Worm (Caenorhabditis elegans) whole organism, young adult: Measurements from ENCODE around the gene mpk-2.

Experiments
- B0019.2 ChIP-seq: fragments of 200-800 bp; sonication (Bioruptor generic); conservative IDR thresholded peaks from 2 replicates; pipeline ENCODE4 v1.3.6; 2022; ENCODE audit warnings: missing genetic modification reagents, missing genetic modification characterization, missing compliant biosample characterization
- B0035.1 ChIP-seq: sonication (generic microtip); optimal IDR thresholded peaks from 2 replicates; lab custom pipeline; 2016; ENCODE audit warnings: missing genetic modification characterization, mild to moderate bottlenecking, missing compliant biosample characterization, missing genotype, missing genetic modification reagents
- B0336.3 ChIP-seq: fragments of 200-800 bp; sonication (Bioruptor generic); IDR thresholded peaks from 2 replicates; pipeline ENCODE4 v1.3.6; 2022; ENCODE audit warnings: missing genetic modification characterization, missing compliant biosample characterization
- C06A6.2 ChIP-seq: fragments of 200-800 bp; sonication (Bioruptor generic); conservative IDR thresholded peaks from 2 replicates; pipeline ENCODE4 v1.3.6; 2022; ENCODE audit warnings: missing genetic modification characterization, missing compliant biosample characterization
- C17E4.6 ChIP-seq: fragments of 200-800 bp; sonication (Bioruptor generic); IDR thresholded peaks from 2 replicates; pipeline ENCODE4 v1.3.6; 2022; ENCODE audit warnings: missing genetic modification reagents, missing genetic modification characterization, missing compliant biosample characterization
- D2030.7 ChIP-seq: fragments of 200-800 bp; sonication (Bioruptor generic); IDR thresholded peaks from 2 replicates; pipeline ENCODE4 v1.3.6; 2022; ENCODE audit warnings: missing genetic modification reagents, missing genetic modification characterization, missing compliant biosample characterization
- F39B2.1 ChIP-seq: fragments of 200-800 bp; sonication (Bioruptor generic); IDR thresholded peaks from 2 replicates; pipeline ENCODE4 v1.3.6; 2022; ENCODE audit warnings: missing genetic modification reagents, missing genetic modification characterization, missing compliant biosample characterization
- F55B11.4 ChIP-seq: sonication (generic microtip); optimal IDR thresholded peaks from 2 replicates; lab custom pipeline; 2016; ENCODE audit warnings: missing compliant biosample characterization, missing genetic modification characterization, borderline replicate concordance; ENCODE audit not compliant: insufficient read depth
- F57C9.4 ChIP-seq: sonication (generic microtip); optimal IDR thresholded peaks from 2 replicates; lab custom pipeline; 2017; ENCODE audit warnings: mild to moderate bottlenecking, missing genetic modification characterization, missing compliant biosample characterization
- K12H6.12 ChIP-seq: fragments of 200-800 bp; sonication (Bioruptor generic); optimal IDR thresholded peaks from 2 replicates; lab custom pipeline; 2018; ENCODE audit warnings: mild to moderate bottlenecking, missing genetic modification characterization, missing compliant biosample characterization
- Y56A3A.18 ChIP-seq: fragments of 200-800 bp; sonication (Bioruptor generic); IDR thresholded peaks from 2 replicates; pipeline ENCODE4 v1.3.6; 2022; ENCODE audit warnings: missing genetic modification reagents, missing genetic modification characterization, missing compliant biosample characterization
- ZK185.1 ChIP-seq: sonication (generic microtip); optimal IDR thresholded peaks from 2 replicates; lab custom pipeline; 2016; ENCODE audit warnings: mild to moderate bottlenecking, missing genetic modification characterization, missing compliant biosample characterization; ENCODE audit not compliant: poor library complexity, severe bottlenecking
- akir-1 ChIP-seq: fragments of 200-800 bp; sonication (Bioruptor generic); optimal IDR thresholded peaks from 2 replicates; lab custom pipeline; 2018; ENCODE audit warnings: mild to moderate bottlenecking, missing genetic modification characterization, moderate library complexity, missing compliant biosample characterization
- aptf-3 ChIP-seq: fragments of 200-800 bp; sonication (Bioruptor generic); IDR thresholded peaks from 2 replicates; pipeline ENCODE4 v1.3.6; 2022; ENCODE audit warnings: missing genetic modification characterization, missing compliant biosample characterization
- attf-6 ChIP-seq: fragments of 200-800 bp; sonication (Bioruptor generic); IDR thresholded peaks from 2 replicates; pipeline ENCODE4 v1.3.6; 2022; ENCODE audit warnings: missing genetic modification reagents, missing genetic modification characterization, missing compliant biosample characterization
- ccch-3 ChIP-seq: fragments of 200-800 bp; sonication (Bioruptor generic); optimal IDR thresholded peaks from 2 replicates; lab custom pipeline; 2018; ENCODE audit warnings: mild to moderate bottlenecking, missing genetic modification characterization, missing compliant biosample characterization
- cebp-2 ChIP-seq: fragments of 200-800 bp; sonication (Bioruptor generic); IDR thresholded peaks from 2 replicates; pipeline ENCODE4 v1.3.6; 2022; ENCODE audit warnings: missing genetic modification characterization, missing compliant biosample characterization
- ceh-40 ChIP-seq: fragments of 200-800 bp; sonication (Bioruptor generic); IDR thresholded peaks from 2 replicates; pipeline ENCODE4 v1.3.6; 2022; ENCODE audit warnings: missing genetic modification characterization, missing compliant biosample characterization
- dox-1 ChIP-seq: fragments of 200-800 bp; sonication (Bioruptor generic); IDR thresholded peaks from 2 replicates; pipeline ENCODE4 v1.3.6; 2022; ENCODE audit warnings: missing genetic modification reagents, missing genetic modification characterization, missing compliant biosample characterization
- dpff-1 ChIP-seq: sonication (generic microtip); optimal IDR thresholded peaks from 2 replicates; lab custom pipeline; 2017; ENCODE audit warnings: mild to moderate bottlenecking, missing genetic modification characterization, missing compliant biosample characterization
- egrh-3 ChIP-seq: fragments of 200-800 bp; sonication (Bioruptor generic); IDR thresholded peaks from 2 replicates; pipeline ENCODE4 v1.3.6; 2022; ENCODE audit warnings: missing genetic modification reagents, missing genetic modification characterization, missing compliant biosample characterization
- ekl-4 ChIP-seq: fragments of 200-800 bp; sonication (Bioruptor generic); IDR thresholded peaks from 2 replicates; pipeline ENCODE4 v1.3.6; 2022; ENCODE audit warnings: missing genetic modification reagents, missing genetic modification characterization, missing compliant biosample characterization
- fkh-3 ChIP-seq: sonication (generic microtip); optimal IDR thresholded peaks from 2 replicates; lab custom pipeline; 2016; ENCODE audit warnings: mild to moderate bottlenecking, missing genetic modification characterization, missing compliant biosample characterization
- hmg-1.2 ChIP-seq: fragments of 200-800 bp; sonication (Bioruptor generic); IDR thresholded peaks from 2 replicates; pipeline ENCODE4 v1.3.6; 2022; ENCODE audit warnings: missing genetic modification reagents, missing genetic modification characterization, missing compliant biosample characterization
- hmg-20 ChIP-seq: fragments of 200-800 bp; sonication (Bioruptor generic); IDR thresholded peaks from 2 replicates; pipeline ENCODE4 v1.3.6; 2022; ENCODE audit warnings: missing genetic modification reagents, missing genetic modification characterization, missing compliant biosample characterization
- hrde-1 ChIP-seq: sonication (generic microtip); optimal IDR thresholded peaks from 2 replicates; lab custom pipeline; 2016; ENCODE audit warnings: missing genetic modification characterization, mild to moderate bottlenecking, missing compliant biosample characterization, moderate library complexity, missing genotype, missing genetic modification reagents, borderline replicate concordance
- hsf-1 ChIP-seq: fragments of 200-800 bp; sonication (Bioruptor generic); IDR thresholded peaks from 2 replicates; pipeline ENCODE4 v1.3.6; 2022; ENCODE audit warnings: missing genetic modification reagents, missing genetic modification characterization, missing compliant biosample characterization
- lin-26 ChIP-seq: fragments of 200-800 bp; sonication (Bioruptor generic); IDR thresholded peaks from 2 replicates; pipeline ENCODE4 v1.3.6; 2022; ENCODE audit warnings: missing genetic modification reagents, missing genetic modification characterization, missing compliant biosample characterization
- lir-1 ChIP-seq: fragments of 200-800 bp; sonication (Bioruptor generic); conservative IDR thresholded peaks from 2 replicates; pipeline ENCODE4 v1.3.6; 2022; ENCODE audit warnings: missing genetic modification reagents, missing genetic modification characterization, missing compliant biosample characterization
- lsy-27 ChIP-seq: sonication (generic microtip); optimal IDR thresholded peaks from 2 replicates; lab custom pipeline; 2017; ENCODE audit warnings: missing genetic modification characterization, mild to moderate bottlenecking, missing compliant biosample characterization, antibody characterized with exemption, missing genotype, borderline replicate concordance; ENCODE audit not compliant: insufficient read depth
- madf-3 ChIP-seq: fragments of 200-800 bp; sonication (Bioruptor generic); IDR thresholded peaks from 2 replicates; pipeline ENCODE4 v1.3.6; 2022; ENCODE audit warnings: missing genetic modification reagents, missing genetic modification characterization, missing compliant biosample characterization
- mcd-1 ChIP-seq: fragments of 200-800 bp; sonication (Bioruptor generic); IDR thresholded peaks from 2 replicates; pipeline ENCODE4 v1.3.6; 2022; ENCODE audit warnings: missing genetic modification reagents, missing genetic modification characterization, missing compliant biosample characterization
- mel-28 ChIP-seq: sonication (generic microtip); optimal IDR thresholded peaks from 2 replicates; lab custom pipeline; 2016; ENCODE audit warnings: borderline replicate concordance, mild to moderate bottlenecking, missing genetic modification characterization, missing compliant biosample characterization
- mxl-1 ChIP-seq: sonication (generic microtip); optimal IDR thresholded peaks from 2 replicates; lab custom pipeline; 2016; ENCODE audit warnings: missing genetic modification characterization, missing compliant biosample characterization
- pbrm-1 ChIP-seq: fragments of 200-800 bp; sonication (Bioruptor generic); IDR thresholded peaks from 2 replicates; pipeline ENCODE4 v1.3.6; 2022; ENCODE audit warnings: missing genetic modification reagents, missing genetic modification characterization, missing compliant biosample characterization
- pha-4 ChIP-seq: fragments of 150-350 bp; sonication (generic microtip); optimal IDR thresholded peaks from 2 replicates; lab custom pipeline; 2014; ENCODE audit warnings: missing biosample characterization, missing genetic modification reagents, missing genetic modification characterization
- repo-1 ChIP-seq: sonication (generic microtip); optimal IDR thresholded peaks from 2 replicates; lab custom pipeline; 2017; ENCODE audit warnings: mild to moderate bottlenecking, missing genetic modification characterization, missing compliant biosample characterization
- snpc-1.3 ChIP-seq: sonication (generic microtip); optimal IDR thresholded peaks from 2 replicates; lab custom pipeline; 2017; ENCODE audit warnings: missing genetic modification characterization, mild to moderate bottlenecking, missing compliant biosample characterization, antibody characterized with exemption, moderate library complexity, missing genotype, missing genetic modification reagents; ENCODE audit not compliant: insufficient read depth
- snpc-3.4 ChIP-seq: sonication (generic microtip); optimal IDR thresholded peaks from 2 replicates; lab custom pipeline; 2017; ENCODE audit warnings: missing genetic modification characterization, mild to moderate bottlenecking, missing compliant biosample characterization, antibody characterized with exemption, moderate library complexity, missing genotype, missing genetic modification reagents
- snpc-4 ChIP-seq, 5 experiments: fragments of 150-350 bp in 1 of 5; sonication (generic microtip) in 4 of 5; optimal IDR thresholded peaks; 2 replicates each; lab custom pipeline; 2014 to 2018; ENCODE audit warnings: missing genetic modification characterization in 5 of 5, missing biosample characterization in 3 of 5, antibody characterized with exemption in 2 of 5, mild to moderate bottlenecking in 2 of 5, missing compliant biosample characterization in 2 of 5, missing genotype in 2 of 5, moderate library complexity in 2 of 5, missing genetic modification reagents in 1 of 5
- tbp1 ChIP-seq: fragments of 200-800 bp; sonication (Bioruptor generic); optimal IDR thresholded peaks from 2 replicates; lab custom pipeline; 2018; ENCODE audit warnings: mild to moderate bottlenecking, missing genetic modification characterization, missing compliant biosample characterization
- tlf-1 ChIP-seq: fragments of 200-800 bp; sonication (Bioruptor generic); optimal IDR thresholded peaks from 2 replicates; lab custom pipeline; 2018; ENCODE audit warnings: mild to moderate bottlenecking, missing genetic modification characterization, missing compliant biosample characterization
- unc-130 ChIP-seq: sonication (generic microtip); optimal IDR thresholded peaks from 2 replicates; lab custom pipeline; 2016; ENCODE audit warnings: missing genetic modification reagents, missing genetic modification characterization, missing compliant biosample characterization
- xnd-1 ChIP-seq: sonication (generic microtip); optimal IDR thresholded peaks from 2 replicates; lab custom pipeline; 2016; ENCODE audit warnings: missing genotype, missing genetic modification reagents, missing genetic modification characterization, missing compliant biosample characterization
- ztf-28 ChIP-seq: fragments of 200-800 bp; sonication (Bioruptor generic); IDR thresholded peaks from 2 replicates; pipeline ENCODE4 v1.3.6; 2022; ENCODE audit warnings: missing genetic modification reagents, missing genetic modification characterization, missing compliant biosample characterization

The mpk-2 gene

DNA sequence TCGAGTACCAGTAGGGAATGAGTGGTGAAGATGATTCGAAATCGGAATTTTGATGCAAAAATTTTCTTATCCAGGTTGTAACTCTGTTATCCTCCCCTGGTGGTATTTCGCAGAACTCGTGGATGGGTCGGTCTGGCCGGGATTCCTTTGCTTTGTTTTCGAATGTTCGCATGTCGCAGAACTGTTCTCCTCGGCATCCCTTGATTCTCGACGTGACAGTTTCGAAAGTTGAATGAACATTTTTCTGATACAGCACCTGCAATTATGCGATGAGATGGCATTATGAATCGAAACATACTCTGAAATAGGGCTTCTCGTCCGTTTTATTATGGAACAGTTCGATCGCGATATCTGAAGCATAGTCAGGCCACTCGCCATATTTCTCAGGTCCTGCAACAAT, 47.7 kb upstream of the mpk-2 start (continued):
- TF ChIP-seq lir-1 (GFP tag; lab: Robert Waterston, UW) (0 out of 2 replicates have a peak, but pooled peaks have one; percentile 8), ZK185.1 (no peak), tlf-1 (GFP tag; lab: Kevin White, UChicago) (peak; percentile 10), cebp-2 (GFP tag; lab: Robert Waterston, UW) (no peak), ekl-4 (GFP tag; lab: Robert Waterston, UW) (peak; percentile 77; the same call in 1 of the 2 replicates), madf-3 (GFP tag; lab: Robert Waterston, UW) (0 out of 2 replicates have a peak, but pooled peaks have one; percentile 4), lin-26 (GFP tag; lab: Robert Waterston, UW) (0 out of 2 replicates have a peak, but pooled peaks have one; percentile 13), D2030.7 (GFP tag; lab: Robert Waterston, UW) (peak; percentile 29; the same call in 1 of the 2 replicates), dpff-1 (tag; lab: Kevin White, UChicago) (no peak), ztf-28 (GFP tag; lab: Robert Waterston, UW) (no peak), snpc-4 (GFP tag; optimal IDR thresholded peaks at IDR 0.05; lab: Kevin White, UChicago) (no peak), snpc-4 (tag; optimal IDR thresholded peaks at IDR 0.05; lab: Kevin White, UChicago) (peak in 1 of 4 experiments; percentile 73), B0336.3 (GFP tag; lab: Robert Waterston, UW) (peak; percentile 89), hsf-1 (peak; percentile 65; the same call in 1 of the 2 replicates), pbrm-1 (GFP tag; lab: Robert Waterston, UW) (peak; percentile 50; the same call in 1 of the 2 replicates), hrde-1 (peak; percentile 33)
- TF ChIP-seq, all 124 proteins: peak for 23

DNA sequence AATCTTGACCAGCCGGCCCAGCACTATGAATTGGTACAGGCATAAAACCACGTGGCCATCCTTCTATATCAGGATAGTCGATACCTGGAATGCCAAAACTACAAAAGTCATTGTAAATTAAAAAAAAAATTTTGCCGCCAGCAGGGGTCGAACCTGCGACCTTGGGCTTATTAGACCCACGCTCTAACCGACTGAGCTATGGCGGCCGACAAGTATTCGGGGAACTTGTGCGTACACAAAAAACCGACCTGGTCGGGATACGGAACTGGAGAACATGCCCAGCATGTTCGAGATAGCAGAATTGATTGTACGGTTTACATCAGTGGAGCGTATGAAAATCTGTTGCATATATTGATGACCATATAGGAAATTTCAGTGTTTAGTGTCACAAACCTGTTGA, 46.6 kb upstream of the mpk-2 start:
- no peak for TF ChIP-seq unc-130 (GFP tag; lab: Kevin White, UChicago)
- TF ChIP-seq egrh-3 (GFP tag; lab: Robert Waterston, UW): no peak
- TF ChIP-seq F39B2.1 (GFP tag; lab: Robert Waterston, UW): no peak
- peak; percentile 41 for TF ChIP-seq B0035.1 (tag; lab: Kevin White, UChicago)
- no peak for TF ChIP-seq dpff-1 (tag; lab: Kevin White, UChicago)
- TF ChIP-seq B0019.2 (GFP tag; lab: Robert Waterston, UW): 0 out of 2 replicates have a peak, but pooled peaks have one; percentile 43
- TF ChIP-seq aptf-3 (GFP tag; lab: Robert Waterston, UW): peak; percentile 86; the same call in 1 of the 2 replicates
- peak; percentile 74 for TF ChIP-seq hmg-1.2 (GFP tag; lab: Robert Waterston, UW)
- TF ChIP-seq F57C9.4 (tag; lab: Kevin White, UChicago): no peak
- no peak for TF ChIP-seq F55B11.4
- TF ChIP-seq akir-1 (GFP tag; lab: Kevin White, UChicago): no peak
- no peak for TF ChIP-seq lsy-27
- TF ChIP-seq attf-6 (GFP tag; lab: Robert Waterston, UW): peak; percentile 62; the same call in 1 of the 2 replicates
- 0 out of 2 replicates have a peak, but pooled peaks have one; percentile 42 for TF ChIP-seq ceh-40
- peak; percentile 98 for TF ChIP-seq snpc-3.4
- peak; percentile 99 for TF ChIP-seq tbp1 (GFP tag; lab: Kevin White, UChicago)
- TF ChIP-seq C06A6.2 (GFP tag; lab: Robert Waterston, UW): peak; percentile 63
- TF ChIP-seq C17E4.6: peak; percentile 52
- peak; percentile 89 for TF ChIP-seq dox-1 (GFP tag; lab: Robert Waterston, UW)
- TF ChIP-seq ccch-3 (GFP tag; lab: Kevin White, UChicago): no peak
- TF ChIP-seq snpc-1.3 (tag; lab: Kevin White, UChicago): peak; percentile 18
- no peak for TF ChIP-seq fkh-3
- peak; percentile 74 for TF ChIP-seq D2030.7 (GFP tag; lab: Robert Waterston, UW)
- TF ChIP-seq pha-4 (tag; lab: Kevin White, UChicago): no peak
- no peak for TF ChIP-seq mel-28 (tag; lab: Kevin White, UChicago)
- TF ChIP-seq Y56A3A.18: peak; percentile 89
- TF ChIP-seq repo-1 (tag; lab: Kevin White, UChicago): peak; percentile 88
- peak; percentile 89 for TF ChIP-seq mcd-1
- TF ChIP-seq hmg-20 (GFP tag; lab: Robert Waterston, UW): peak; percentile 53; the same call in 1 of the 2 replicates
- peak; percentile 31 for TF ChIP-seq K12H6.12 (tag; lab: Kevin White, UChicago)
- peak; percentile 2 for TF ChIP-seq xnd-1 (tag; lab: Kevin White, UChicago)
- TF ChIP-seq mxl-1: peak; percentile 7
